Fruit fly (Drosophila melanogaster) whole organism, embryonic: ENCODE data around the gene ana1.

Source experiments
- Ada2b ChIP-seq: fragments of 200-800 bp; sonication (Bioruptor generic); IDR thresholded peaks from 2 replicates; pipeline ENCODE4 v1.3.6; 2022; ENCODE audit warnings: missing biosample characterization, missing genetic modification characterization
- Atf3 ChIP-seq: fragments of 200-800 bp; sonication (Bioruptor generic); optimal IDR thresholded peaks from 3 replicates; lab custom pipeline; 2016; ENCODE audit warnings: missing biosample characterization, missing genetic modification characterization
- Blimp-1 ChIP-seq: fragments of 200-800 bp; sonication (Bioruptor generic); optimal IDR thresholded peaks from 3 replicates; lab custom pipeline; 2018; ENCODE audit warnings: missing biosample characterization, missing genetic modification characterization, mild to moderate bottlenecking, moderate library complexity, missing genetic modification reagents
- Bteb2 ChIP-seq: fragments of 200-800 bp; sonication (Bioruptor generic); optimal IDR thresholded peaks from 2 replicates; lab custom pipeline; 2016; ENCODE audit warnings: missing biosample characterization, missing genetic modification characterization
- C15 ChIP-seq: fragments of 200-800 bp; sonication (Bioruptor generic); IDR thresholded peaks from 3 replicates; pipeline ENCODE4 v1.3.6; 2022; ENCODE audit warnings: missing biosample characterization, missing genetic modification characterization
- CG10147 ChIP-seq: fragments of 200-800 bp; sonication (Bioruptor generic); optimal IDR thresholded peaks from 2 replicates; lab custom pipeline; 2019; ENCODE audit warnings: missing biosample characterization, mild to moderate bottlenecking, missing genetic modification characterization, moderate library complexity
- CG10209 ChIP-seq: fragments of 200-800 bp; sonication (Bioruptor generic); optimal IDR thresholded peaks from 3 replicates; lab custom pipeline; 2017; ENCODE audit warnings: missing biosample characterization, mild to moderate bottlenecking, missing genetic modification characterization, missing genetic modification reagents
- CG10274 ChIP-seq: fragments of 200-800 bp; sonication (Bioruptor generic); optimal IDR thresholded peaks from 3 replicates; lab custom pipeline; 2017; ENCODE audit warnings: missing biosample characterization, mild to moderate bottlenecking, missing genetic modification characterization
- CG10431 ChIP-seq: fragments of 200-800 bp; sonication (Bioruptor generic); optimal IDR thresholded peaks from 3 replicates; lab custom pipeline; 2018; ENCODE audit warnings: missing biosample characterization, mild to moderate bottlenecking, missing genetic modification characterization
- CG10959 ChIP-seq: fragments of 200-800 bp; sonication (Bioruptor generic); IDR thresholded peaks from 2 replicates; pipeline ENCODE4 v1.3.6; 2022; ENCODE audit warnings: missing biosample characterization, missing genetic modification characterization
- CG11085 ChIP-seq: fragments of 200-800 bp; sonication (Bioruptor generic); IDR thresholded peaks from 2 replicates; pipeline ENCODE4 v1.3.6; 2022; ENCODE audit warnings: missing biosample characterization, missing genetic modification characterization
- CG12071 ChIP-seq: fragments of 200-800 bp; sonication (Bioruptor generic); optimal IDR thresholded peaks from 3 replicates; lab custom pipeline; 2018; ENCODE audit warnings: missing biosample characterization, mild to moderate bottlenecking, missing genetic modification characterization
- CG12942 ChIP-seq: fragments of 200-800 bp; sonication (Bioruptor generic); optimal IDR thresholded peaks from 3 replicates; lab custom pipeline; 2016; ENCODE audit warnings: missing biosample characterization, missing genetic modification characterization
- CG14667 ChIP-seq: fragments of 200-800 bp; sonication (Bioruptor generic); IDR thresholded peaks from 2 replicates; pipeline ENCODE4 v1.3.6; 2022; ENCODE audit warnings: missing biosample characterization, missing genetic modification characterization
- CG17186 ChIP-seq: fragments of 200-800 bp; sonication (Bioruptor generic); optimal IDR thresholded peaks from 3 replicates; lab custom pipeline; 2017; ENCODE audit warnings: missing biosample characterization, missing genetic modification reagents, missing genetic modification characterization
- CG18262 ChIP-seq: fragments of 200-800 bp; optimal IDR thresholded peaks from 3 replicates; lab custom pipeline; 2019; ENCODE audit warnings: missing biosample characterization, mild to moderate bottlenecking, missing genetic modification characterization, moderate library complexity
- CG1832 ChIP-seq: fragments of 200-800 bp; sonication (Bioruptor generic); optimal IDR thresholded peaks from 2 replicates; lab custom pipeline; 2017; ENCODE audit warnings: missing biosample characterization, mild to moderate bottlenecking, missing genetic modification characterization, inconsistent platforms
- CG18599 ChIP-seq: fragments of 200-800 bp; sonication (Bioruptor generic); optimal IDR thresholded peaks from 3 replicates; lab custom pipeline; 2017; ENCODE audit warnings: missing biosample characterization, missing genetic modification characterization, mild to moderate bottlenecking, moderate library complexity, missing genetic modification reagents
- CG33557 ChIP-seq: fragments of 200-800 bp; sonication (Bioruptor generic); optimal IDR thresholded peaks from 2 replicates; lab custom pipeline; 2019; ENCODE audit warnings: missing biosample characterization, mild to moderate bottlenecking, missing genetic modification characterization, moderate library complexity
- CG3838 ChIP-seq: fragments of 200-800 bp; sonication (Bioruptor generic); optimal IDR thresholded peaks from 3 replicates; lab custom pipeline; 2016; ENCODE audit warnings: missing biosample characterization, missing genetic modification characterization
- CG8478 ChIP-seq: fragments of >200 bp; optimal IDR thresholded peaks from 2 replicates; lab custom pipeline; 2018
- Dll ChIP-seq: fragments of 200-800 bp; sonication (Bioruptor generic); IDR thresholded peaks from 4 replicates; pipeline ENCODE4 v1.3.6; 2022; ENCODE audit warnings: missing biosample characterization, missing genetic modification characterization; ENCODE audit not compliant: partially characterized antibody
- Dp ChIP-seq: fragments of 200-800 bp; sonication (Bioruptor generic); optimal IDR thresholded peaks from 2 replicates; lab custom pipeline; 2018; ENCODE audit warnings: missing biosample characterization, mild to moderate bottlenecking, missing genetic modification characterization, moderate library complexity
- Elba2 ChIP-seq: fragments of 200-800 bp; sonication (Bioruptor generic); optimal IDR thresholded peaks from 3 replicates; lab custom pipeline; 2016; ENCODE audit warnings: missing biosample characterization, missing genetic modification characterization
- GATAe ChIP-seq: fragments of 200-800 bp; sonication (Bioruptor generic); conservative IDR thresholded peaks from 2 replicates; pipeline ENCODE4 v1.3.6; 2022; ENCODE audit warnings: missing biosample characterization, missing genetic modification characterization
- H15 ChIP-seq: fragments of 200-800 bp; sonication (Bioruptor generic); IDR thresholded peaks from 3 replicates; pipeline ENCODE4 v1.3.6; 2022; ENCODE audit warnings: missing biosample characterization, missing genetic modification characterization
- HLH3B ChIP-seq: fragments of 200-800 bp; sonication (Bioruptor generic); IDR thresholded peaks from 2 replicates; pipeline ENCODE4 v1.3.6; 2022; ENCODE audit warnings: missing biosample characterization, missing genetic modification characterization
- Hmx ChIP-seq: fragments of 200-800 bp; sonication (Bioruptor generic); optimal IDR thresholded peaks from 2 replicates; lab custom pipeline; 2016; ENCODE audit warnings: missing biosample characterization, missing genetic modification characterization
- Hr3 ChIP-seq: fragments of 200-800 bp; sonication (Bioruptor generic); optimal IDR thresholded peaks from 3 replicates; lab custom pipeline; 2016; ENCODE audit warnings: missing biosample characterization, missing genetic modification characterization
- MBD-R2 ChIP-seq: fragments of 200-800 bp; sonication (Bioruptor generic); IDR thresholded peaks from 2 replicates; pipeline ENCODE4 v1.3.6; 2022; ENCODE audit warnings: missing biosample characterization, missing genetic modification characterization
- Med ChIP-seq: fragments of 200-800 bp; sonication (Bioruptor generic); peaks from one replicate; lab custom pipeline; 2016; ENCODE audit warnings: missing biosample characterization, missing genetic modification characterization, mild to moderate bottlenecking, inconsistent platforms, moderate library complexity
- NK7.1 ChIP-seq: fragments of 200-800 bp; sonication (Bioruptor generic); optimal IDR thresholded peaks from 3 replicates; lab custom pipeline; 2016; ENCODE audit warnings: missing biosample characterization, missing genetic modification characterization
- Stat92E ChIP-seq, 3 experiments: fragments of >200 bp in 2 of 3; fragments of 200-800 bp in 1 of 3; sonication (Bioruptor generic) in 1 of 3; optimal IDR thresholded peaks; 2 replicates each; lab custom pipeline; 2017 to 2019; ENCODE audit warnings: missing biosample characterization in 3 of 3, missing genetic modification characterization in 3 of 3, mild to moderate bottlenecking in 1 of 3, moderate library complexity in 1 of 3
- TFAM ChIP-seq: fragments of 200-800 bp; sonication (Bioruptor generic); optimal IDR thresholded peaks from 2 replicates; lab custom pipeline; 2017; ENCODE audit warnings: missing biosample characterization, missing genetic modification characterization, inconsistent platforms
- Tbp ChIP-seq: fragments of >200 bp; optimal IDR thresholded peaks from 2 replicates; lab custom pipeline; 2018; ENCODE audit warnings: missing biosample characterization, missing genetic modification characterization
- bcd ChIP-seq: fragments of 200-800 bp; sonication (Bioruptor generic); optimal IDR thresholded peaks from 2 replicates; lab custom pipeline; 2017; ENCODE audit warnings: missing biosample characterization, mild to moderate bottlenecking, missing genetic modification characterization
- btn ChIP-seq: fragments of 200-800 bp; sonication (Bioruptor generic); optimal IDR thresholded peaks from 2 replicates; lab custom pipeline; 2016; ENCODE audit warnings: missing biosample characterization, missing genetic modification characterization
- cas ChIP-seq: fragments of 200-800 bp; sonication (Bioruptor generic); IDR thresholded peaks from 2 replicates; pipeline ENCODE4 v1.3.6; 2022; ENCODE audit warnings: missing biosample characterization, missing genetic modification characterization
- dmrt99B ChIP-seq: fragments of 200-800 bp; sonication (Bioruptor generic); optimal IDR thresholded peaks from 2 replicates; lab custom pipeline; 2018; ENCODE audit warnings: missing biosample characterization, mild to moderate bottlenecking, missing genetic modification characterization, moderate library complexity
- en ChIP-seq: fragments of 200-800 bp; sonication (Bioruptor generic); optimal IDR thresholded peaks from 2 replicates; lab custom pipeline; 2016; ENCODE audit warnings: missing biosample characterization, missing genetic modification characterization
- inv ChIP-seq: fragments of 200-800 bp; sonication (Bioruptor generic); IDR thresholded peaks from 2 replicates; pipeline ENCODE4 v1.3.6; 2022; ENCODE audit warnings: missing biosample characterization, missing genetic modification characterization; ENCODE audit not compliant: partially characterized antibody
- jumu ChIP-seq: fragments of 200-800 bp; sonication (Bioruptor generic); optimal IDR thresholded peaks from 3 replicates; lab custom pipeline; 2016; ENCODE audit warnings: missing biosample characterization, missing genetic modification characterization
- klu ChIP-seq: fragments of 200-800 bp; sonication (Bioruptor generic); IDR thresholded peaks from 2 replicates; pipeline ENCODE4 v1.3.6; 2022; ENCODE audit warnings: missing biosample characterization, missing genetic modification characterization
- mam ChIP-seq: fragments of 200-800 bp; sonication (Bioruptor generic); optimal IDR thresholded peaks from 3 replicates; lab custom pipeline; 2016; ENCODE audit warnings: missing biosample characterization, missing genetic modification characterization
- nerfin-1 ChIP-seq: fragments of 200-800 bp; sonication (Bioruptor generic); optimal IDR thresholded peaks from 3 replicates; lab custom pipeline; 2019; ENCODE audit warnings: missing biosample characterization, mild to moderate bottlenecking, missing genetic modification characterization, moderate library complexity
- odd ChIP-seq: fragments of 200-800 bp; sonication (Bioruptor generic); optimal IDR thresholded peaks from 2 replicates; lab custom pipeline; 2017; ENCODE audit warnings: missing biosample characterization, mild to moderate bottlenecking, missing genetic modification characterization
- pb ChIP-seq: fragments of 200-800 bp; sonication (Bioruptor generic); optimal IDR thresholded peaks from 3 replicates; lab custom pipeline; 2016; ENCODE audit warnings: missing biosample characterization, missing genetic modification characterization
- repo ChIP-seq: fragments of 200-800 bp; sonication (Bioruptor generic); optimal IDR thresholded peaks from 2 replicates; lab custom pipeline; 2016; ENCODE audit warnings: missing biosample characterization, missing genetic modification characterization
- scrt ChIP-seq: fragments of 200-800 bp; sonication (Bioruptor generic); optimal IDR thresholded peaks from 2 replicates; lab custom pipeline; 2018; ENCODE audit warnings: missing biosample characterization, mild to moderate bottlenecking, missing genetic modification characterization, moderate library complexity
- slbo ChIP-seq: fragments of 200-800 bp; sonication (Bioruptor generic); IDR thresholded peaks from 2 replicates; pipeline ENCODE4 v1.3.6; 2022; ENCODE audit warnings: missing biosample characterization, missing genetic modification characterization
- trem ChIP-seq: fragments of 200-800 bp; optimal IDR thresholded peaks from 3 replicates; lab custom pipeline; 2019; ENCODE audit warnings: missing biosample characterization, mild to moderate bottlenecking, missing genetic modification characterization, moderate library complexity
- ttk ChIP-seq: fragments of 200-800 bp; sonication (Bioruptor generic); IDR thresholded peaks from 2 replicates; pipeline ENCODE4 v2.1.2; 2022; ENCODE audit warnings: missing biosample characterization, missing genetic modification characterization

Gene ana1

DNA sequence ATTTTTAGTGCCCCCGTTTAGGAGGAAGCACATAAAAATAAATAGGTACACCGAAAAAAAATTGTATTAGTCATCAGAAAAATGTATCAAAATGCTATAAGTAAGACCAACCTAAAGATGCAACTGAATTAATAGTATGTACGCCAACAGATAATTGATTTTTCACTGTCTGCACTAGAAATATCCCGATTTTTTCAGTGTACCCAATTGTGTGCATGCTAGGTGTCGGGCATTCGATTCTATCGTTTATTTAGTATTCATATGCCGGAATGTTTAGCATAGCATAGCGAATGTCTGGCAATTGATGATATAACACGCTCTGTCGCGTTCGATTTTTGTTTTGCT, 37.0 kb downstream of the ana1 start (continued):
- TF ChIP-seq CG1832 (GFP tag; lab: Kevin White, UChicago) = no peak
- TF ChIP-seq CG10209 (GFP tag; lab: Kevin White, UChicago) = peak; percentile 88
- TF ChIP-seq Elba2 (GFP tag; lab: Kevin White, UChicago) = no peak
- peak; percentile 70 for TF ChIP-seq CG10274 (GFP tag; lab: Kevin White, UChicago)
- TF ChIP-seq Blimp-1 (GFP tag; lab: Kevin White, UChicago) = peak; percentile 83
- peak; percentile 93 for TF ChIP-seq mam (GFP tag; lab: Kevin White, UChicago)
- TF ChIP-seq TFAM (GFP tag; lab: Kevin White, UChicago) = no peak
- TF ChIP-seq Hr3 (GFP tag; lab: Kevin White, UChicago) = peak; percentile 83
- TF ChIP-seq MBD-R2 (GFP tag; lab: Robert Waterston, UW) = peak; percentile 61
- no peak for TF ChIP-seq CG33557
- TF ChIP-seq en (GFP tag; lab: Kevin White, UChicago) = peak; percentile 81
- TF ChIP-seq pb = peak; percentile 84
- TF ChIP-seq odd (GFP tag; lab: Kevin White, UChicago) = peak; percentile 75
- peak; percentile 85 for TF ChIP-seq CG18599 (GFP tag; lab: Kevin White, UChicago)
- peak; percentile 92 for TF ChIP-seq HLH3B
- peak; percentile 86 for TF ChIP-seq ttk
- TF ChIP-seq bcd (GFP tag; lab: Kevin White, UChicago) = peak; percentile 82
- peak; percentile 27 for TF ChIP-seq trem (tag; lab: Kevin White, UChicago)
- peak; percentile 81 for TF ChIP-seq CG12071
- TF ChIP-seq CG18262 (tag; lab: Kevin White, UChicago) = peak; percentile 77
- no peak for TF ChIP-seq Dll
- peak; percentile 81 for TF ChIP-seq CG12942 (GFP tag; lab: Kevin White, UChicago)
- TF ChIP-seq Bteb2 (GFP tag; lab: Kevin White, UChicago) = peak; percentile 85
- no peak; the same call in 1 of the 2 replicates for TF ChIP-seq CG14667
- peak; percentile 88 for TF ChIP-seq H15
- peak; percentile 25 for TF ChIP-seq CG17186 (GFP tag; lab: Kevin White, UChicago)
- TF ChIP-seq Dp (GFP tag; lab: Kevin White, UChicago) = no peak
- peak; percentile 60 for TF ChIP-seq cas (GFP tag; lab: Robert Waterston, UW)
- TF ChIP-seq CG3838 (GFP tag; lab: Kevin White, UChicago) = peak; percentile 79
- peak; percentile 67 for TF ChIP-seq scrt (GFP tag; lab: Kevin White, UChicago)
- TF ChIP-seq CG10147 (GFP tag; lab: Kevin White, UChicago) = peak; percentile 67
- TF ChIP-seq inv (GFP tag; lab: Robert Waterston, UW) = no peak
- peak; percentile 80 for TF ChIP-seq Atf3
- TF ChIP-seq NK7.1 = peak; percentile 82
- peak; percentile 84 for TF ChIP-seq btn
- peak; percentile 68 for TF ChIP-seq CG10959 (GFP tag; lab: Robert Waterston, UW)
- TF ChIP-seq Hmx (GFP tag; lab: Kevin White, UChicago) = peak; percentile 63
- peak; percentile 90 for TF ChIP-seq jumu
- TF ChIP-seq dmrt99B (tag; lab: Kevin White, UChicago) = peak; percentile 90
- TF ChIP-seq Stat92E (GFP tag; optimal IDR thresholded peaks at IDR 0.05; lab: Kevin White, UChicago) = no peak
- peak; percentile 76 for TF ChIP-seq repo (GFP tag; lab: Kevin White, UChicago)
- no peak for TF ChIP-seq Tbp (GFP tag; lab: Kevin White, UChicago)
- TF ChIP-seq GATAe (GFP tag; lab: Robert Waterston, UW) = peak; percentile 37; the same call in 1 of the 2 replicates
- TF ChIP-seq CG11085 (GFP tag; lab: Robert Waterston, UW) = peak; percentile 71
- TF ChIP-seq Ada2b (GFP tag; lab: Robert Waterston, UW) = peak; percentile 92
- peak; percentile 92 for TF ChIP-seq slbo (GFP tag; lab: Robert Waterston, UW)
- peak; percentile 99 for TF ChIP-seq Med
- TF ChIP-seq C15 (GFP tag; lab: Robert Waterston, UW) = peak; percentile 67; the same call in 1 of the 3 replicates
- TF ChIP-seq nerfin-1 (tag; lab: Kevin White, UChicago) = peak; percentile 75
- peak; percentile 76 for TF ChIP-seq klu (GFP tag; lab: Robert Waterston, UW)
- no peak for TF ChIP-seq CG8478
- no peak for TF ChIP-seq CG10431 (GFP tag; lab: Kevin White, UChicago)
